Fruit fly (Drosophila melanogaster): ENCODE data around the gene swm.
A peak's percentile ranks its signal among the peaks of the same experiment; 100 is the strongest.

Gene swm

dm6 chr2L:19517154-19517814 is 24.2 kb downstream of the swm start, which contains the start of gene Hasp (continued):
- no peak for TF ChIP-seq fu2 (GFP tag; optimal IDR thresholded peaks at IDR 0.05)
- no peak for TF ChIP-seq CTCF (GFP tag; optimal IDR thresholded peaks at IDR 0.05)
- TF ChIP-seq en (GFP tag; optimal IDR thresholded peaks at IDR 0.05) = no peak
- TF ChIP-seq twi (tag; optimal IDR thresholded peaks at IDR 0.05) = no peak
- TF ChIP-seq Elba2 (GFP tag; optimal IDR thresholded peaks at IDR 0.05) = no peak
- peak; percentile 29 for TF ChIP-seq CG18619 (GFP tag; optimal IDR thresholded peaks at IDR 0.05)
- TF ChIP-seq Nf-YC (tag; optimal IDR thresholded peaks at IDR 0.05) = peak; percentile 48
- no peak for TF ChIP-seq pho (GFP tag; optimal IDR thresholded peaks at IDR 0.05)
- TF ChIP-seq sens (GFP tag) = peak; percentile 88
- peak; percentile 35 for TF ChIP-seq NfI (GFP tag; optimal IDR thresholded peaks at IDR 0.05)
- peak; percentile 75 for TF ChIP-seq Blimp-1 (GFP tag; optimal IDR thresholded peaks at IDR 0.05)
- no peak for TF ChIP-seq hkb (optimal IDR thresholded peaks at IDR 0.05)
- peak; percentile 52; the same call in 1 of the 2 replicates for TF ChIP-seq hkb (GFP tag; IDR thresholded peaks at IDR 0.05)
- TF ChIP-seq ranshi (GFP tag; IDR thresholded peaks at IDR 0.05) = peak; percentile 33; the same call in 1 of the 2 replicates
- TF ChIP-seq ttk (GFP tag; IDR thresholded peaks at IDR 0.05) = peak; percentile 33; the same call in 1 of the 2 replicates
- TF ChIP-seq ind (GFP tag; optimal IDR thresholded peaks at IDR 0.05) = peak; percentile 62
- peak; percentile 26 for TF ChIP-seq CG10209 (GFP tag; optimal IDR thresholded peaks at IDR 0.05)
- TF ChIP-seq Hr3 (GFP tag; optimal IDR thresholded peaks at IDR 0.05) = peak; percentile 6
- TF ChIP-seq CG5953 (GFP tag; IDR thresholded peaks at IDR 0.05) = no peak
- TF ChIP-seq CG13624 (GFP tag; optimal IDR thresholded peaks at IDR 0.05) = peak; percentile 35
- peak; percentile 63; the same call in 1 of the 2 replicates for TF ChIP-seq CG14014 (GFP tag; IDR thresholded peaks at IDR 0.05)
- peak; percentile 16 for TF ChIP-seq pzg (GFP tag; optimal IDR thresholded peaks at IDR 0.05)
- TF ChIP-seq sens-2 (GFP tag; IDR thresholded peaks at IDR 0.05) = no peak
- peak; percentile 67 for TF ChIP-seq Meics (GFP tag; optimal IDR thresholded peaks at IDR 0.05)
- peak; percentile 28; the same call in 1 of the 2 replicates for TF ChIP-seq inv (GFP tag; IDR thresholded peaks at IDR 0.05; ENCODE audit: partially characterized antibody)
- peak; percentile 52 for TF ChIP-seq Xbp1 (GFP tag; optimal IDR thresholded peaks at IDR 0.05)
- no peak for TF ChIP-seq CG6272 (GFP tag; IDR thresholded peaks at IDR 0.05)
- peak; percentile 51 for TF ChIP-seq Ptx1 (GFP tag; IDR thresholded peaks at IDR 0.05)
- TF ChIP-seq mld (GFP tag; IDR thresholded peaks at IDR 0.05; ENCODE audit: partially characterized antibody) = peak; percentile 92
- TF ChIP-seq BtbVII (GFP tag; optimal IDR thresholded peaks at IDR 0.05) = no peak
- TF ChIP-seq tna (GFP tag; IDR thresholded peaks at IDR 0.05; ENCODE audit: partially characterized antibody) = peak; percentile 96
- no peak for TF ChIP-seq nom (GFP tag; optimal IDR thresholded peaks at IDR 0.05)
- no peak for TF ChIP-seq CG33557 (GFP tag; optimal IDR thresholded peaks at IDR 0.05)
- no peak for TF ChIP-seq yki (optimal IDR thresholded peaks at IDR 0.05)
- TF ChIP-seq CG31365 (tag; optimal IDR thresholded peaks at IDR 0.05) = no peak
- TF ChIP-seq cwo (GFP tag; optimal IDR thresholded peaks at IDR 0.05) = peak; percentile 29
- peak; percentile 13 for TF ChIP-seq CG11723 (GFP tag; optimal IDR thresholded peaks at IDR 0.05)
- TF ChIP-seq CG6854 (GFP tag; optimal IDR thresholded peaks at IDR 0.05) = peak; percentile 46
- no peak for TF ChIP-seq CG9797 (GFP tag; optimal IDR thresholded peaks at IDR 0.05)

DNA sequence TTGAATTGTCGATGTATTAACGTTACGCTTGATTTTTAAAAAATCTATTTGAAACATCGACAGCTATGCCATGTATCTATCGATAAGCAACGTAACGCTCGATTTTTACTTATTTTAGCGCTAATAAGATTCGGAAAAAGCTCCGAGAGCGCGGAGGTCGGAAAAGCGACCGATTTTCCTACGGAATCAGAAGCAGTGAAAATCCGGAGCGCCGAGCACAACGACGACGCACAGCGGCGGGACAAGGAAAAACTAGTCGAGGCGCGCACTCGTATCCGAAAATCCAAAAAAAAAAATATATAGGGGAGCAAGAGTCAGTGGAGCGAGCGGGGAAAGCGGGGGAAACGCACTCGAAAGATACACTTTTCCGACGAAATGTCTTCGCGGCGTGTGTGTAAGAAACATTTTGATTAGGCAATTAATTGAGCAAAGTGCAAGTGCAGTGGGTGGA is 25.6 kb downstream of the swm start, which contains the start of gene CG10132:
TSS of gene CG10132 (plus strand) at position 189 of the 451 bp plus-strand sequence.
- TF ChIP-seq CG14965 (GFP tag; optimal IDR thresholded peaks at IDR 0.05; ENCODE audit: borderline replicate concordance) = no peak
- TF ChIP-seq peb (GFP tag; IDR thresholded peaks at IDR 0.05) = no peak
- no peak for TF ChIP-seq CG11723 (GFP tag; optimal IDR thresholded peaks at IDR 0.05)
- no peak for TF ChIP-seq abd-A (tag; optimal IDR thresholded peaks at IDR 0.05)
- TF ChIP-seq CG7745 (tag; optimal IDR thresholded peaks at IDR 0.05) = no peak
- TF ChIP-seq gsb-n (tag; optimal IDR thresholded peaks at IDR 0.05) = no peak
- peak; percentile 5 for TF ChIP-seq CG10543 (GFP tag; optimal IDR thresholded peaks at IDR 0.05)
- TF ChIP-seq Hr51 (GFP tag; optimal IDR thresholded peaks at IDR 0.05) = no peak
- TF ChIP-seq ewg (GFP tag; optimal IDR thresholded peaks at IDR 0.05) = peak; percentile 32
- no peak for TF ChIP-seq CG17612 (GFP tag; IDR thresholded peaks at IDR 0.05)
- TF ChIP-seq CG11696 (GFP tag; IDR thresholded peaks at IDR 0.05) = no peak
- no peak for TF ChIP-seq ro (GFP tag; IDR thresholded peaks at IDR 0.05)
- no peak for TF ChIP-seq Kr (GFP tag; optimal IDR thresholded peaks at IDR 0.05)
- TF ChIP-seq Drgx (GFP tag; IDR thresholded peaks at IDR 0.05) = 0 out of 2 replicates have a peak, but pooled peaks have one; percentile 14

Data from whole organism, embryonic.